Worm (Caenorhabditis elegans) whole organism, L2 larva: ENCODE data around the gene syd-2.

Source experiments
- C34F6.9 ChIP-seq: fragments of 150-350 bp; optimal IDR thresholded peaks from 2 replicates; lab custom pipeline; 2014; ENCODE audit warnings: missing biosample characterization, missing genetic modification characterization
- F13H6.1 ChIP-seq: sonication (generic microtip); optimal IDR thresholded peaks from 2 replicates; lab custom pipeline; 2016; ENCODE audit warnings: missing genetic modification characterization, missing compliant biosample characterization
- R02D3.7 ChIP-seq: fragments of 150-350 bp; optimal IDR thresholded peaks from 2 replicates; lab custom pipeline; 2014; ENCODE audit warnings: missing biosample characterization, missing genetic modification characterization
- Y55F3AM.14 ChIP-seq: fragments of 200-800 bp; sonication (Bioruptor generic); optimal IDR thresholded peaks from 2 replicates; lab custom pipeline; 2018; ENCODE audit warnings: mild to moderate bottlenecking, missing genetic modification characterization, missing compliant biosample characterization
- ZK546.5 ChIP-seq: sonication (generic microtip); optimal IDR thresholded peaks from 2 replicates; lab custom pipeline; 2017; ENCODE audit warnings: missing biosample characterization, missing genetic modification characterization
- alr-1 ChIP-seq: fragments of 150-350 bp; optimal IDR thresholded peaks from 2 replicates; lab custom pipeline; 2014; ENCODE audit warnings: missing biosample characterization, missing genetic modification characterization
- aly-2 ChIP-seq: fragments of 150-350 bp; optimal IDR thresholded peaks from 2 replicates; lab custom pipeline; 2014; ENCODE audit warnings: missing biosample characterization, missing genetic modification characterization
- ama-1 ChIP-seq: fragments of 150-350 bp; optimal IDR thresholded peaks from 2 replicates; lab custom pipeline; 2018; ENCODE audit warnings: inconsistent platforms
- blmp-1 ChIP-seq: sonication (generic microtip); optimal IDR thresholded peaks from 2 replicates; lab custom pipeline; 2017; ENCODE audit warnings: missing genetic modification characterization, mild to moderate bottlenecking, missing compliant biosample characterization, antibody characterized with exemption, moderate library complexity; ENCODE audit not compliant: insufficient read depth
- ceh-16 ChIP-seq: fragments of 150-350 bp; optimal IDR thresholded peaks from 2 replicates; lab custom pipeline; 2014; ENCODE audit warnings: missing biosample characterization, missing genetic modification characterization
- ceh-82 ChIP-seq: fragments of 150-350 bp; optimal IDR thresholded peaks from 2 replicates; lab custom pipeline; 2014; ENCODE audit warnings: missing biosample characterization, missing genetic modification characterization
- crh-2 ChIP-seq: sonication (generic microtip); optimal IDR thresholded peaks from 2 replicates; lab custom pipeline; 2017; ENCODE audit warnings: missing biosample characterization, missing genetic modification characterization
- dmd-4 ChIP-seq: sonication (generic microtip); optimal IDR thresholded peaks from 2 replicates; lab custom pipeline; 2017; ENCODE audit warnings: missing biosample characterization, missing genetic modification characterization
- egl-27 ChIP-seq: sonication (generic microtip); optimal IDR thresholded peaks from 3 replicates; lab custom pipeline; 2017; ENCODE audit warnings: missing biosample characterization, missing genetic modification reagents, missing genetic modification characterization
- elt-3 ChIP-seq: sonication (generic microtip); optimal IDR thresholded peaks from 2 replicates; lab custom pipeline; 2017; ENCODE audit warnings: missing biosample characterization, missing genetic modification characterization
- fos-1 ChIP-seq: fragments of 150-350 bp; optimal IDR thresholded peaks from 2 replicates; lab custom pipeline; 2014; ENCODE audit warnings: missing biosample characterization, missing genetic modification characterization
- lin-11 ChIP-seq: fragments of 150-350 bp; sonication (generic microtip); optimal IDR thresholded peaks from 2 replicates; lab custom pipeline; 2014; ENCODE audit warnings: missing biosample characterization, missing genetic modification characterization, inconsistent platforms, mixed read lengths
- lin-13 ChIP-seq: fragments of 150-350 bp; optimal IDR thresholded peaks from 2 replicates; lab custom pipeline; 2014; ENCODE audit warnings: missing biosample characterization, missing genetic modification reagents, missing genetic modification characterization
- lin-39 ChIP-seq: fragments of 150-350 bp; optimal IDR thresholded peaks from 2 replicates; lab custom pipeline; 2014; ENCODE audit warnings: missing biosample characterization, missing genetic modification reagents, missing genetic modification characterization
- lsy-2 ChIP-seq, 2 experiments: fragments of 150-350 bp in 1 of 2; sonication (generic microtip) in 1 of 2; optimal IDR thresholded peaks; 2 replicates each; lab custom pipeline; 2014 to 2017; ENCODE audit warnings: missing biosample characterization in 2 of 2, missing genetic modification characterization in 2 of 2
- mab-5 ChIP-seq: fragments of 150-350 bp; optimal IDR thresholded peaks from 2 replicates; lab custom pipeline; 2014; ENCODE audit warnings: missing biosample characterization, missing genetic modification characterization
- mbf-1 ChIP-seq: sonication (generic microtip); optimal IDR thresholded peaks from 2 replicates; lab custom pipeline; 2017; ENCODE audit warnings: missing biosample characterization, missing genetic modification characterization
- mdl-1 ChIP-seq, 2 experiments: fragments of 150-350 bp in 1 of 2; sonication (generic microtip) in 1 of 2; optimal IDR thresholded peaks; 2 replicates each; lab custom pipeline; 2017; ENCODE audit warnings: missing biosample characterization in 2 of 2, missing genetic modification characterization in 2 of 2
- nhr-11 ChIP-seq: fragments of 150-350 bp; optimal IDR thresholded peaks from 2 replicates; lab custom pipeline; 2014; ENCODE audit warnings: missing biosample characterization, missing genetic modification characterization
- nhr-12 ChIP-seq: fragments of 150-350 bp; optimal IDR thresholded peaks from 2 replicates; lab custom pipeline; 2014; ENCODE audit warnings: missing biosample characterization, missing genetic modification characterization
- nhr-129 ChIP-seq: fragments of 150-350 bp; optimal IDR thresholded peaks from 2 replicates; lab custom pipeline; 2014; ENCODE audit warnings: missing biosample characterization, missing genetic modification characterization
- nhr-21 ChIP-seq: fragments of 150-350 bp; optimal IDR thresholded peaks from 2 replicates; lab custom pipeline; 2014; ENCODE audit warnings: missing biosample characterization, missing genetic modification characterization
- nhr-23 ChIP-seq: fragments of 150-350 bp; optimal IDR thresholded peaks from 2 replicates; lab custom pipeline; 2014; ENCODE audit warnings: missing biosample characterization, missing genetic modification reagents, missing genetic modification characterization
- nhr-237 ChIP-seq: fragments of 150-350 bp; optimal IDR thresholded peaks from 2 replicates; lab custom pipeline; 2014; ENCODE audit warnings: missing biosample characterization, missing genetic modification characterization
- nhr-25 ChIP-seq: fragments of 150-350 bp; sonication (generic microtip); optimal IDR thresholded peaks from 3 replicates; lab custom pipeline; 2014; ENCODE audit warnings: missing biosample characterization, missing genetic modification characterization
- nhr-6 ChIP-seq: fragments of 150-350 bp; optimal IDR thresholded peaks from 2 replicates; lab custom pipeline; 2014; ENCODE audit warnings: missing biosample characterization, missing genetic modification characterization
- nhr-77 ChIP-seq: fragments of 150-350 bp; optimal IDR thresholded peaks from 2 replicates; lab custom pipeline; 2014; ENCODE audit warnings: missing biosample characterization, missing genetic modification characterization
- peb-1 ChIP-seq: fragments of 150-350 bp; optimal IDR thresholded peaks from 2 replicates; lab custom pipeline; 2014; ENCODE audit warnings: missing biosample characterization, missing genetic modification characterization
- skn-1 ChIP-seq: sonication (generic microtip); optimal IDR thresholded peaks from 2 replicates; lab custom pipeline; 2017; ENCODE audit warnings: missing biosample characterization, missing genetic modification characterization
- sma-3 ChIP-seq: sonication (generic microtip); optimal IDR thresholded peaks from 2 replicates; lab custom pipeline; 2016; ENCODE audit warnings: missing genetic modification reagents, missing genetic modification characterization, missing compliant biosample characterization
- sma-9 ChIP-seq, 2 experiments: fragments of 150-350 bp in 1 of 2; sonication (generic microtip) in 1 of 2; optimal IDR thresholded peaks; 2 replicates each; lab custom pipeline; 2014 to 2016; ENCODE audit warnings: missing genetic modification characterization in 2 of 2, mild to moderate bottlenecking in 1 of 2, missing biosample characterization in 1 of 2, missing compliant biosample characterization in 1 of 2, missing genetic modification reagents in 1 of 2, moderate library complexity in 1 of 2
- snpc-4 ChIP-seq: fragments of 150-350 bp; optimal IDR thresholded peaks from 2 replicates; lab custom pipeline; 2014; ENCODE audit warnings: missing biosample characterization, missing genetic modification characterization
- unc-39 ChIP-seq: fragments of 150-350 bp; optimal IDR thresholded peaks from 2 replicates; lab custom pipeline; 2014; ENCODE audit warnings: missing biosample characterization, missing genetic modification characterization
- zag-1 ChIP-seq: fragments of 150-350 bp; optimal IDR thresholded peaks from 2 replicates; lab custom pipeline; 2014; ENCODE audit warnings: missing biosample characterization, missing genetic modification characterization
- ztf-1 ChIP-seq: fragments of 200-800 bp; sonication (Bioruptor generic); conservative IDR thresholded peaks from 2 replicates; pipeline ENCODE4 v1.3.6; 2022; ENCODE audit warnings: missing genetic modification characterization, missing compliant biosample characterization
- ztf-11 ChIP-seq: sonication (generic microtip); optimal IDR thresholded peaks from 2 replicates; lab custom pipeline; 2017; ENCODE audit warnings: missing biosample characterization, missing genetic modification characterization
- ztf-4 ChIP-seq: fragments of 150-350 bp; optimal IDR thresholded peaks from 2 replicates; lab custom pipeline; 2014; ENCODE audit warnings: missing biosample characterization, missing genetic modification characterization

The syd-2 gene

DNA sequence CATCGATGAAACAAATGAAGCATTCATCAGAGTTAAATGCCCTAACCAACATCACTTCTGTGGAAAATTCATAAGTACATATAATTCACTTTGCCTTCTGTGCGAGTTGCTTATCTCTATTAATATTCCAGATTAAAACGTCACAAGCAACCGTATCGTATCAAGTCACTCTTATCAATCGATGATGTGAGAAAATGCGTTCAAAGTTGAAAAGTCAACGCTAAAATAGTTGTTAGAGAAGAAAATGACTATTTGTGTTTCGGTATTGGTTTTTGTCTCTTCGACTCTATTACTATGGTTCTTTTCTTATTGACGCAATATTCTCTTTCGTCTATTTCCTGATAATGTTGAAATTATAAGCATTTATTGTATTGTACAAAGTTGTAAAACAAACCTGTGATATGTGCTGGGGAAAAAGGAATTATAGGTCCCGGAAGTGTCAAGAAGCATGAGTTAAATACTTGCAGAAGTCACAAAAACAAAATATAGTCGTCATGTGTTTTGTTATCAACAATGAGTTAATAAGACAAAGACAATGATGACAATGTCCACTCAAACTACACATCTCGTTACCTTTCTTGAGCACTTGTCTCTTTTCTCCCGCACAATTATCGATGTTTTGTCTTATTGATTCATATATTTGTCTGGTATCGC, 22.7 kb downstream of the syd-2 start:
- no peak for TF ChIP-seq alr-1
- peak; percentile 55 for TF ChIP-seq skn-1
- no peak for TF ChIP-seq mab-5 (tag; lab: Kevin White, UChicago)
- no peak for TF ChIP-seq nhr-12
- TF ChIP-seq nhr-25, result no peak
- no peak for TF ChIP-seq snpc-4 (tag; lab: Kevin White, UChicago)
- TF ChIP-seq lin-13 (GFP tag; lab: Kevin White, UChicago), result no peak
- peak; percentile 52 for TF ChIP-seq F13H6.1 (tag; lab: Kevin White, UChicago)
- TF ChIP-seq R02D3.7 (tag; lab: Kevin White, UChicago), result no peak
- no peak for TF ChIP-seq peb-1 (tag; lab: Kevin White, UChicago)
- no peak for TF ChIP-seq blmp-1 (tag; lab: Kevin White, UChicago)
- no peak for TF ChIP-seq lsy-2 (tag; optimal IDR thresholded peaks at IDR 0.05; lab: Kevin White, UChicago)
- TF ChIP-seq ceh-82 (tag; lab: Kevin White, UChicago), result no peak
- TF ChIP-seq zag-1 (tag; lab: Kevin White, UChicago), result no peak
- TF ChIP-seq ZK546.5, result no peak
- TF ChIP-seq mdl-1 (tag; optimal IDR thresholded peaks at IDR 0.05; lab: Kevin White, UChicago), result no peak
- no peak for TF ChIP-seq nhr-237 (tag; lab: Kevin White, UChicago)
- TF ChIP-seq mbf-1 (tag; lab: Kevin White, UChicago), result no peak
- no peak for TF ChIP-seq aly-2 (tag; lab: Kevin White, UChicago)
- TF ChIP-seq nhr-77 (tag; lab: Kevin White, UChicago), result no peak
- TF ChIP-seq ceh-16 (tag; lab: Kevin White, UChicago), result no peak
- TF ChIP-seq crh-2 (tag; lab: Kevin White, UChicago), result no peak
- TF ChIP-seq ztf-4 (tag; lab: Kevin White, UChicago), result no peak
- no peak for TF ChIP-seq nhr-6 (tag; lab: Kevin White, UChicago)
- TF ChIP-seq fos-1, result peak; percentile 74
- TF ChIP-seq C34F6.9 (tag; lab: Kevin White, UChicago), result no peak
- TF ChIP-seq unc-39 (tag; lab: Kevin White, UChicago), result no peak
- TF ChIP-seq sma-9 (GFP tag; optimal IDR thresholded peaks at IDR 0.05; lab: Kevin White, UChicago), result peak; percentile 68
- no peak for TF ChIP-seq sma-9 (tag; optimal IDR thresholded peaks at IDR 0.05; lab: Kevin White, UChicago)
- no peak for TF ChIP-seq lin-39 (tag; lab: Kevin White, UChicago)

DNA sequence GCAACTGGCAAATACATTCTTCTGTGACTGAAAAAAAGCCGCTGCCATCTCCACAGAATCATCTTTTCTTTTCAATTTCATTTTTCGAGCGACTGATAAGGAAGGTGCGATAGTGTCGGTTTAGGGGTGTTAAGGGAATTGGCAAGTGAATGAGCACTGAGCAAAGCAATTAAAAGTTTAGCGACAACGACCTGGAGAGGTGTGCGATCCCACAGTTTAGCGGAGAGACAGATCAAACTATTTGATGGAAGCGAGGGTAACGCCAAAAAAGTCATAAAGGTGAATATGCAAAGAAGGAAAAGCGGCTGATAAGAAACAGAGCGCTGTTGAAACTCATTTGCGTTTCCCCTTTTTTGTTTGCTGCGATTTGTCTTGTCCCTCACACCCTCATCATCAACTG, 26.0 kb downstream of the syd-2 start, which contains the start of the genes F14F3.5 and slcf-1:
TSS of gene F14F3.5 (minus strand) at position 234 of the 400 bp plus-strand sequence.
TSS of gene slcf-1 (plus strand) at position 302 of the 400 bp plus-strand sequence.
- TF ChIP-seq nhr-23 (no peak), nhr-21 (tag; lab: Kevin White, UChicago) (no peak), fos-1 (peak; percentile 38)

DNA sequence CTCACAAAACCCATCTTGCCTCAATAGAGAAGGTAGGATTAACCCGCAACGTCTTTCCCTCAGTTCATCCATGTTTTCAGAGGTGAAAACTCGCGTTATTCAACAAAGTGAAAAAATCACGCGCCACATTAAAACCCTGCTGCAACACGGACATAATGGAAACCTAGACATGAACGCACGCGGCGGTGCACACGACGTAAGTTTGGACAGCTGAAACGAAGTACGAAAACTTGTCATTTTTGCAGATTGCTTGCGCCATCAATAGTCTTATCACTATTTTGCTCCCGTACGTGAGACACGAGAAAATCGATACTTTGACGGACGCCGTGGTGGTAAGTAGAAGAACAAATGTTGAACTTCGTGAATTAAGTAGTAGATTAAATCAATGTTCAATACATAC, 27.6 kb downstream of the syd-2 start:
- TF ChIP-seq fos-1, result peak; percentile 13
- TF ChIP-seq ztf-1 (GFP tag; lab: Robert Waterston, UW), result no peak
- TF ChIP-seq sma-9 (GFP tag; optimal IDR thresholded peaks at IDR 0.05; lab: Kevin White, UChicago), result peak; percentile 42
- no peak for TF ChIP-seq sma-9 (tag; optimal IDR thresholded peaks at IDR 0.05; lab: Kevin White, UChicago)
- TF ChIP-seq, all 48 proteins: peak for 2

DNA sequence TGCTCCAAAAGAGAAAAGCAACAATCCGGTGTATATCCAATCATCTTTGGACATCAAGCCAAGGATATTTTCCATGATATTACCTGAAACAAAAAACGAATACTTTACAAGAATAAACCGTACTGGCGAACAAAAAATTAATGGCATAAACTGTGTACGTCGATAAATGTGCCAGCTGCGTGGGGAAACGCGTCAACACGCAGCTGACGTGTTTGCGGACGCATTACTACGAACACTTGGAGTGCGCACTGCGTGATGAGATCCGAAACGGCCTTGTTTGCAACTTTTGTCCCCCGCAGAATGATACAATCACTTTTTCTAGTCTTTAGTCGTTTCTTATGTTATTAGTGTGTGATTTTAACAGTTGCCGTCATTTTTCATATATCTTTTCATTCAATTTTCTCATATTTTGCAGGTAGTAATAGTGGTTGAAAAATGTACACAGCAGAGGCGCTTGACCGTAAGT, 30.5 kb downstream of the syd-2 start, which contains the start of the genes mboa-7 and git-1:
TSS of gene mboa-7 (minus strand) at position 83 of the 466 bp plus-strand sequence.
TSS of gene git-1 (plus strand) at position 416 of the 466 bp plus-strand sequence.
- no peak for TF ChIP-seq ceh-82 (tag; lab: Kevin White, UChicago)
- peak; percentile 77 for TF ChIP-seq sma-9 (GFP tag; optimal IDR thresholded peaks at IDR 0.05; lab: Kevin White, UChicago)
- TF ChIP-seq sma-9 (tag; optimal IDR thresholded peaks at IDR 0.05; lab: Kevin White, UChicago), result no peak
- no peak for TF ChIP-seq nhr-25
- TF ChIP-seq mdl-1 (tag; optimal IDR thresholded peaks at IDR 0.05; lab: Kevin White, UChicago), result peak in 1 of 2 experiments; percentile 15
- TF ChIP-seq nhr-77 (tag; lab: Kevin White, UChicago), result no peak
- TF ChIP-seq dmd-4 (tag; lab: Kevin White, UChicago), result no peak
- TF ChIP-seq mab-5 (tag; lab: Kevin White, UChicago), result peak; percentile 26
- peak; percentile 6 for TF ChIP-seq egl-27 (tag; lab: Kevin White, UChicago)
- no peak for TF ChIP-seq nhr-11
- no peak for TF ChIP-seq ama-1 (lab: Kevin White, UChicago)
- peak; percentile 73 for TF ChIP-seq sma-3 (GFP tag; lab: Kevin White, UChicago)
- peak; percentile 29 for TF ChIP-seq ceh-16 (tag; lab: Kevin White, UChicago)
- no peak for TF ChIP-seq nhr-237 (tag; lab: Kevin White, UChicago)
- peak; percentile 40 for TF ChIP-seq lin-11
- no peak for TF ChIP-seq nhr-23
- TF ChIP-seq lin-13 (GFP tag; lab: Kevin White, UChicago), result peak; percentile 47
- TF ChIP-seq fos-1, result peak; percentile 53
- TF ChIP-seq nhr-129 (tag; lab: Kevin White, UChicago), result peak; percentile 68
- TF ChIP-seq crh-2 (tag; lab: Kevin White, UChicago), result peak; percentile 59
- no peak for TF ChIP-seq R02D3.7 (tag; lab: Kevin White, UChicago)
- peak; percentile 40 for TF ChIP-seq nhr-21 (tag; lab: Kevin White, UChicago)
- TF ChIP-seq ztf-11 (tag; lab: Kevin White, UChicago), result no peak
- TF ChIP-seq F13H6.1 (tag; lab: Kevin White, UChicago), result peak; percentile 56
- no peak for TF ChIP-seq snpc-4 (tag; lab: Kevin White, UChicago)
- no peak for TF ChIP-seq Y55F3AM.14
- no peak for TF ChIP-seq ztf-4 (tag; lab: Kevin White, UChicago)
- no peak for TF ChIP-seq nhr-6 (tag; lab: Kevin White, UChicago)
- no peak for TF ChIP-seq alr-1
- no peak for TF ChIP-seq ztf-1 (GFP tag; lab: Robert Waterston, UW)
- TF ChIP-seq mbf-1 (tag; lab: Kevin White, UChicago), result no peak
- TF ChIP-seq elt-3 (tag; lab: Kevin White, UChicago), result no peak
- TF ChIP-seq blmp-1 (tag; lab: Kevin White, UChicago), result no peak
- peak; percentile 42 for TF ChIP-seq C34F6.9 (tag; lab: Kevin White, UChicago)
- no peak for TF ChIP-seq peb-1 (tag; lab: Kevin White, UChicago)
